Worm (Caenorhabditis elegans) whole organism, early embryonic: ENCODE data around the gene W07A12.8.

ENCODE experiments used
- B0310.2 ChIP-seq: sonication (generic microtip); optimal IDR thresholded peaks from 2 replicates; lab custom pipeline; 2016; ENCODE audit warnings: mild to moderate bottlenecking, missing genetic modification characterization, missing compliant biosample characterization
- aly-1 ChIP-seq: sonication (generic microtip); optimal IDR thresholded peaks from 2 replicates; lab custom pipeline; 2016; ENCODE audit warnings: missing genetic modification characterization, missing compliant biosample characterization
- ama-1 ChIP-seq: fragments of 150-350 bp; optimal IDR thresholded peaks from 2 replicates; lab custom pipeline; 2014
- ceh-36 ChIP-seq: sonication (generic microtip); optimal IDR thresholded peaks from 2 replicates; lab custom pipeline; 2016; ENCODE audit warnings: missing genetic modification characterization, inconsistent platforms, missing compliant biosample characterization
- flt-1 ChIP-seq: fragments of 200-800 bp; sonication (Bioruptor generic); IDR thresholded peaks from 2 replicates; pipeline ENCODE4 v1.3.6; 2022; ENCODE audit warnings: missing genetic modification characterization, missing compliant biosample characterization
- hmbx-1 ChIP-seq: sonication (generic microtip); optimal IDR thresholded peaks from 2 replicates; lab custom pipeline; 2016; ENCODE audit warnings: mild to moderate bottlenecking, missing genetic modification characterization, missing compliant biosample characterization
- hmg-4 ChIP-seq: fragments of 200-800 bp; sonication (Bioruptor generic); optimal IDR thresholded peaks from 2 replicates; lab custom pipeline; 2018; ENCODE audit warnings: mild to moderate bottlenecking, missing genetic modification characterization, missing compliant biosample characterization
- hnd-1 ChIP-seq: sonication (generic microtip); optimal IDR thresholded peaks from 2 replicates; lab custom pipeline; 2016; ENCODE audit warnings: missing genetic modification characterization, missing compliant biosample characterization
- scrt-1 ChIP-seq: fragments of 200-800 bp; sonication (Bioruptor generic); IDR thresholded peaks from 2 replicates; pipeline ENCODE4 v1.3.6; 2022; ENCODE audit warnings: missing genetic modification characterization, missing compliant biosample characterization
- sea-1 ChIP-seq: fragments of 200-800 bp; sonication (Bioruptor generic); conservative IDR thresholded peaks from 2 replicates; pipeline ENCODE4 v1.3.6; 2022; ENCODE audit warnings: missing genetic modification characterization, missing compliant biosample characterization
- tbx-11 ChIP-seq: fragments of 200-800 bp; sonication (Bioruptor generic); IDR thresholded peaks from 2 replicates; pipeline ENCODE4 v1.3.6; 2022; ENCODE audit warnings: missing genetic modification characterization, missing compliant biosample characterization
- tbx-37 ChIP-seq: fragments of 200-800 bp; sonication (Bioruptor generic); conservative IDR thresholded peaks from 2 replicates; pipeline ENCODE4 v1.3.6; 2022; ENCODE audit warnings: missing genetic modification reagents, missing genetic modification characterization, missing compliant biosample characterization
- tra-4 ChIP-seq: sonication (generic microtip); optimal IDR thresholded peaks from 2 replicates; lab custom pipeline; 2017; ENCODE audit warnings: missing genetic modification characterization, missing compliant biosample characterization

ce11 chrII:9130339-9130738, 35.3 kb downstream of the W07A12.8 start:
- no peak for TF ChIP-seq tbx-37
- peak; percentile 19 for TF ChIP-seq ceh-36 (tag; lab: Kevin White, UChicago)
- TF ChIP-seq flt-1 (GFP tag; lab: Robert Waterston, UW), result no peak
- TF ChIP-seq tbx-11, result no peak
- TF ChIP-seq tra-4, result no peak
- TF ChIP-seq scrt-1 (GFP tag; lab: Robert Waterston, UW), result no peak
- no peak for TF ChIP-seq ama-1 (lab: Kevin White, UChicago)
- TF ChIP-seq hnd-1 (tag; lab: Kevin White, UChicago), result no peak
- TF ChIP-seq hmg-4 (GFP tag; lab: Kevin White, UChicago), result no peak
- no peak for TF ChIP-seq B0310.2
- TF ChIP-seq sea-1 (GFP tag; lab: Robert Waterston, UW), result no peak
- TF ChIP-seq hmbx-1 (tag; lab: Kevin White, UChicago), result no peak
- no peak for TF ChIP-seq aly-1 (tag; lab: Kevin White, UChicago)
